Worm (Caenorhabditis elegans): Measurements from ENCODE around the gene olrn-1.

The olrn-1 gene

ce11 chrX:15567986-15568940, 30.8 kb downstream of the olrn-1 start, which contains the start of gene dyn-1 (continued):
- no peak for TF ChIP-seq ztf-11 (tag; optimal IDR thresholded peaks at IDR 0.05)
- TF ChIP-seq sma-9 (GFP tag; optimal IDR thresholded peaks at IDR 0.05): peak; percentile 58
- TF ChIP-seq sma-9 (tag; optimal IDR thresholded peaks at IDR 0.05): no peak
- peak; percentile 81 for TF ChIP-seq sma-3 (GFP tag; optimal IDR thresholded peaks at IDR 0.05)
- peak; percentile 63 for TF ChIP-seq nhr-21 (tag; optimal IDR thresholded peaks at IDR 0.05)
- peak; percentile 28 to 29 for TF ChIP-seq mdl-1 (tag; optimal IDR thresholded peaks at IDR 0.05)
- peak; percentile 11 for TF ChIP-seq zag-1 (tag; optimal IDR thresholded peaks at IDR 0.05)
- peak; percentile 52 for TF ChIP-seq F13H6.1 (tag; optimal IDR thresholded peaks at IDR 0.05)
- peak; percentile 26 to 75 for TF ChIP-seq lsy-2 (tag; optimal IDR thresholded peaks at IDR 0.05)
- TF ChIP-seq crh-2 (tag; optimal IDR thresholded peaks at IDR 0.05): peak; percentile 80
- TF ChIP-seq nhr-6 (tag; optimal IDR thresholded peaks at IDR 0.05): no peak
- no peak for TF ChIP-seq R02D3.7 (tag; optimal IDR thresholded peaks at IDR 0.05)

ce11 chrX:15569633-15570032, 32.2 kb downstream of the olrn-1 start:
- TF ChIP-seq ceh-82 (tag; optimal IDR thresholded peaks at IDR 0.05) (no peak), Y55F3AM.14 (GFP tag; optimal IDR thresholded peaks at IDR 0.05) (no peak), lin-13 (GFP tag; optimal IDR thresholded peaks at IDR 0.05) (no peak), nhr-129 (tag; optimal IDR thresholded peaks at IDR 0.05) (no peak), unc-62 (GFP tag; optimal IDR thresholded peaks at IDR 0.05) (no peak), ama-1 (optimal IDR thresholded peaks at IDR 0.05) (no peak), crh-2 (tag; optimal IDR thresholded peaks at IDR 0.05) (no peak), ztf-11 (tag; optimal IDR thresholded peaks at IDR 0.05) (no peak), nhr-12 (tag; optimal IDR thresholded peaks at IDR 0.05) (no peak), sma-3 (GFP tag; optimal IDR thresholded peaks at IDR 0.05) (no peak), unc-39 (tag; optimal IDR thresholded peaks at IDR 0.05) (no peak), nhr-237 (tag; optimal IDR thresholded peaks at IDR 0.05) (no peak), lin-11 (tag; optimal IDR thresholded peaks at IDR 0.05) (no peak), zag-1 (tag; optimal IDR thresholded peaks at IDR 0.05) (no peak), mab-5 (tag; optimal IDR thresholded peaks at IDR 0.05) (no peak)

ce11 chrX:15572021-15572420, 34.6 kb downstream of the olrn-1 start:
- TF ChIP-seq snpc-4 (tag; optimal IDR thresholded peaks at IDR 0.05) (no peak), ztf-1 (GFP tag; conservative IDR thresholded peaks at IDR 0.05) (0 out of 2 replicates have a peak, but pooled peaks have one; percentile 39)

ce11 chrX:15575460-15575859, 38.0 kb downstream of the olrn-1 start:
- TF ChIP-seq nhr-129 (tag; optimal IDR thresholded peaks at IDR 0.05): peak; percentile 59
- no peak for TF ChIP-seq nhr-6 (tag; optimal IDR thresholded peaks at IDR 0.05)
- TF ChIP-seq F13H6.1 (tag; optimal IDR thresholded peaks at IDR 0.05): peak; percentile 19
- TF ChIP-seq lsy-2 (tag; optimal IDR thresholded peaks at IDR 0.05): no peak
- TF ChIP-seq aly-2 (tag; optimal IDR thresholded peaks at IDR 0.05): no peak
- TF ChIP-seq sma-9 (GFP tag; optimal IDR thresholded peaks at IDR 0.05): peak; percentile 29
- TF ChIP-seq sma-9 (tag; optimal IDR thresholded peaks at IDR 0.05): no peak

ce11 chrX:15576942-15577341, 39.5 kb downstream of the olrn-1 start, which contains the start of gene K09A9.6:
Gene K09A9.6 (plus strand): TSS chrX:15577242.
- TF ChIP-seq elt-3 (tag; optimal IDR thresholded peaks at IDR 0.05): no peak
- no peak for TF ChIP-seq lin-13 (GFP tag; optimal IDR thresholded peaks at IDR 0.05)
- no peak for TF ChIP-seq nhr-6 (tag; optimal IDR thresholded peaks at IDR 0.05)
- TF ChIP-seq ceh-16 (tag; optimal IDR thresholded peaks at IDR 0.05): no peak
- TF ChIP-seq F13H6.1 (tag; optimal IDR thresholded peaks at IDR 0.05): no peak
- no peak for TF ChIP-seq C34F6.9 (tag; optimal IDR thresholded peaks at IDR 0.05)
- TF ChIP-seq ama-1 (optimal IDR thresholded peaks at IDR 0.05): no peak
- no peak for TF ChIP-seq sma-9 (GFP tag; optimal IDR thresholded peaks at IDR 0.05)
- TF ChIP-seq sma-9 (tag; optimal IDR thresholded peaks at IDR 0.05): no peak
- TF ChIP-seq skn-1 (tag; optimal IDR thresholded peaks at IDR 0.05): no peak

- TF ChIP-seq unc-39 (tag; optimal IDR thresholded peaks at IDR 0.05) (no peak), F13H6.1 (tag; optimal IDR thresholded peaks at IDR 0.05) (no peak), ztf-11 (tag; optimal IDR thresholded peaks at IDR 0.05) (no peak), nhr-11 (tag; optimal IDR thresholded peaks at IDR 0.05) (no peak), ZK546.5 (tag; optimal IDR thresholded peaks at IDR 0.05) (no peak), elt-3 (tag; optimal IDR thresholded peaks at IDR 0.05) (no peak), sma-3 (GFP tag; optimal IDR thresholded peaks at IDR 0.05) (no peak), unc-55 (GFP tag; optimal IDR thresholded peaks at IDR 0.05) (no peak), nhr-6 (tag; optimal IDR thresholded peaks at IDR 0.05) (no peak), peb-1 (tag; optimal IDR thresholded peaks at IDR 0.05) (no peak), lin-11 (tag; optimal IDR thresholded peaks at IDR 0.05) (no peak), nhr-77 (tag; optimal IDR thresholded peaks at IDR 0.05) (no peak), gmeb-1 (tag; optimal IDR thresholded peaks at IDR 0.05) (no peak), nhr-10 (tag; optimal IDR thresholded peaks at IDR 0.05) (no peak), lsy-2 (tag; optimal IDR thresholded peaks at IDR 0.05) (no peak), elt-1 (tag; optimal IDR thresholded peaks at IDR 0.05) (no peak), fos-1 (tag; optimal IDR thresholded peaks at IDR 0.05) (no peak), mab-5 (tag; optimal IDR thresholded peaks at IDR 0.05) (no peak), nhr-237 (tag; optimal IDR thresholded peaks at IDR 0.05) (no peak), crh-2 (tag; optimal IDR thresholded peaks at IDR 0.05) (no peak)
These were observed 47.7 kb downstream of the olrn-1 start for ce11 chrX:15585144-15585543.
